Fruit fly (Drosophila melanogaster): Measurements from ENCODE around the gene Lam.

Lam gene

DNA sequence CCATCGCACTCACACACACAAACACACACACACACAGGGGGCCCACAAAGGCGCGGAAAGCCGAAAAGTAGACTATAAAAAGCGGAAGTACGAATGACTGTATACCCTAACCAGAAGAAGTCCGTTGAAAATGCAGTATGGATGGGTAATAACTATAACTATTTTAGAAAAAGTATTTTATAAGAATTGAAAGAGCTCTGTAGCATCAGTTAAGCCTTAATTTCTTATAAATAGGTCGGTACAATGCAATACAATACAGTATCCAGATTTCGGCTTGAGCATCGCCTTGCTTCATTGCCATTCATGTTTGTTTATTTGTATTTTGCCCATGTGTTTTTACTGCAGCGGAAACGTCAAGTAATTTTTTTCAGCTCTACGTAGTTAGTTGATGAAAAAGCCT, 27.2 kb downstream of the Lam start (continued):
- TF ChIP-seq hb (GFP tag; IDR thresholded peaks at IDR 0.05; ENCODE audit: partially characterized antibody) (no peak), Optix (GFP tag; IDR thresholded peaks at IDR 0.05) (no peak), CG7556 (GFP tag; optimal IDR thresholded peaks at IDR 0.05) (no peak), CG9817 (tag; optimal IDR thresholded peaks at IDR 0.05) (peak; percentile 26), CG17385 (GFP tag; optimal IDR thresholded peaks at IDR 0.05) (peak; percentile 26), CG34422 (GFP tag; IDR thresholded peaks at IDR 0.05) (no peak), Fer3 (tag; optimal IDR thresholded peaks at IDR 0.05) (peak; percentile 23), Six4 (GFP tag; optimal IDR thresholded peaks at IDR 0.05) (no peak), gem (tag; optimal IDR thresholded peaks at IDR 0.05) (no peak), jumu (GFP tag; optimal IDR thresholded peaks at IDR 0.05) (no peak), wor (GFP tag; IDR thresholded peaks at IDR 0.05) (no peak), CG8281 (tag; optimal IDR thresholded peaks at IDR 0.05) (no peak), E2f2 (GFP tag; IDR thresholded peaks at IDR 0.05) (peak; percentile 18; the same call in 1 of the 2 replicates), CG11504 (tag; optimal IDR thresholded peaks at IDR 0.05) (peak; percentile 52), Taf1 (GFP tag; IDR thresholded peaks at IDR 0.05) (0 out of 2 replicates have a peak, but pooled peaks have one; percentile 12), Dip3 (GFP tag; optimal IDR thresholded peaks at IDR 0.05) (no peak), CG3407 (GFP tag; optimal IDR thresholded peaks at IDR 0.05) (no peak), Sox102F (GFP tag; optimal IDR thresholded peaks at IDR 0.05) (peak; percentile 45), slou (GFP tag; optimal IDR thresholded peaks at IDR 0.05) (no peak), sens (GFP tag) (no peak), Jarid2 (GFP tag; optimal IDR thresholded peaks at IDR 0.05) (no peak), Drgx (GFP tag; IDR thresholded peaks at IDR 0.05) (no peak; the same call in 1 of the 2 replicates), CG10431 (GFP tag; optimal IDR thresholded peaks at IDR 0.05) (no peak), luna (GFP tag; optimal IDR thresholded peaks at IDR 0.05) (no peak), her (GFP tag; optimal IDR thresholded peaks at IDR 0.05) (no peak), CG9727 (GFP tag; optimal IDR thresholded peaks at IDR 0.05) (no peak), CG17568 (GFP tag; optimal IDR thresholded peaks at IDR 0.05) (no peak), CG17612 (GFP tag; IDR thresholded peaks at IDR 0.05) (0 out of 2 replicates have a peak, but pooled peaks have one; percentile 28), CG18599 (GFP tag; optimal IDR thresholded peaks at IDR 0.05) (peak; percentile 70), stwl (tag; optimal IDR thresholded peaks at IDR 0.05) (no peak), hkb (optimal IDR thresholded peaks at IDR 0.05) (no peak), hkb (GFP tag; IDR thresholded peaks at IDR 0.05) (peak; percentile 47; the same call in 1 of the 2 replicates), wdn (GFP tag; IDR thresholded peaks at IDR 0.05) (no peak), klu (GFP tag; IDR thresholded peaks at IDR 0.05) (no peak), CG14050 (GFP tag; IDR thresholded peaks at IDR 0.05) (no peak), CG3065 (GFP tag; optimal IDR thresholded peaks at IDR 0.05) (no peak), bigmax (GFP tag; optimal IDR thresholded peaks at IDR 0.05) (no peak), caup (GFP tag; optimal IDR thresholded peaks at IDR 0.05; ENCODE audit: severe bottlenecking) (peak; percentile 20), HLH3B (GFP tag; IDR thresholded peaks at IDR 0.05) (no peak; the same call in 1 of the 2 replicates), zen (tag; optimal IDR thresholded peaks at IDR 0.05) (no peak), CG31388 (GFP tag; optimal IDR thresholded peaks at IDR 0.05) (no peak), CG6813 (GFP tag; optimal IDR thresholded peaks at IDR 0.05) (no peak), CG18619 (GFP tag; optimal IDR thresholded peaks at IDR 0.05) (no peak), HHEX (GFP tag; optimal IDR thresholded peaks at IDR 0.05) (peak; percentile 24), CG7357 (GFP tag; IDR thresholded peaks at IDR 0.05) (0 out of 3 replicates have a peak, but pooled peaks have one; percentile 19), CG14014 (GFP tag; IDR thresholded peaks at IDR 0.05) (peak; percentile 64; the same call in 1 of the 2 replicates), HmgD (GFP tag; optimal IDR thresholded peaks at IDR 0.05) (no peak), CG13894 (tag; optimal IDR thresholded peaks at IDR 0.05) (no peak), BtbVII (GFP tag; optimal IDR thresholded peaks at IDR 0.05) (peak; percentile 17), bab2 (GFP tag; optimal IDR thresholded peaks at IDR 0.05) (no peak), tll (GFP tag; optimal IDR thresholded peaks at IDR 0.05) (no peak)

All from whole organism, embryonic.